Worm (Caenorhabditis elegans): ENCODE results near the gene D1005.10.

- no peak for TF ChIP-seq skn-1 (tag; optimal IDR thresholded peaks at IDR 0.05)
- no peak for TF ChIP-seq unc-39 (tag; optimal IDR thresholded peaks at IDR 0.05)
- no peak for TF ChIP-seq fkh-2 (tag; optimal IDR thresholded peaks at IDR 0.05)
- no peak for TF ChIP-seq ama-1 (optimal IDR thresholded peaks at IDR 0.05)
- no peak for TF ChIP-seq daf-12 (tag; optimal IDR thresholded peaks at IDR 0.05)
- no peak for TF ChIP-seq elt-3 (tag; optimal IDR thresholded peaks at IDR 0.05)
- TF ChIP-seq lin-39 (tag; optimal IDR thresholded peaks at IDR 0.05) = no peak
- TF ChIP-seq R02D3.7 (tag; optimal IDR thresholded peaks at IDR 0.05) = no peak
- TF ChIP-seq pqm-1 (tag; optimal IDR thresholded peaks at IDR 0.05) = no peak
- TF ChIP-seq unc-62 (GFP tag; optimal IDR thresholded peaks at IDR 0.05) = no peak
- TF ChIP-seq mdl-1 (tag; optimal IDR thresholded peaks at IDR 0.05) = no peak
- no peak for TF ChIP-seq ceh-9 (tag; optimal IDR thresholded peaks at IDR 0.05)
Observed at ce11 chrX:1527338-1527737, 41.4 kb upstream of the D1005.10 start.
